Fruit fly (Drosophila melanogaster): ENCODE measurements around the gene WRNexo.

WRNexo gene

DNA sequence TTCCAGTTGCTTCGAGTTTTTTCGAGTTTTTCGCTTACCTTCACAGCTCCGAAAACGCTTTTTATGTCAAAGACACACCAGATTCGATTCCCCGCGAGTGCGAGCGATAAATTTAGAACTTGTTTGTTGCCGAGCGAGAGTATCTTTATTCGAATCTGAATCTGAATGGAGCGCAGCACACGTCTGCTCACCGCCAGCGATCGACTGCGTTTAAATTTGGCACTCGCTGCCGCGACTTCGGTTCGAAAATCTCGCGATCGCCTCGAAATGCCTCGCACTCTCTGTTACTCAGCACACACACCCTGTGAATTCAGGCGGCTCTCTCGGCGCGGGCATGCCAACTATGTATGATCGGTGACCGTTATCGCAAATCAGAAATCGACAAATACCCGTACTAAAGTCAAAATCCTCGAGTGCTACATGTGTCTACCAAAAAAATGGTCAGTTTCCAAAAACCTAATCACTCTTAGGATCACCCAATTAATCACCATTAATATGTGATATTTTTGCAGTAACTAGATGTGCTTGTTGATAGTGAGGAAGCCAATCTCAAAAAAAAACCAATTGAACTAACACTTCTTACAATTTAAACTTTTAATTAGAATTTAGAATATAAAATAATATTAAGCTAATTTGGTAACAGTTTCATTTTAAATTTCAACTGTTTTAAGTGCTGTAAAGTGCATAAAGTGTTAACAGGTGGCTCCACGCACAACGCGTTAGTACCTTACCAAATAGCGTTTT, 33.2 kb upstream of the WRNexo start, which contains the start of gene Vha100-2 (continued):
- TF ChIP-seq Eip78C (GFP tag): no peak
- no peak for TF ChIP-seq net (GFP tag; optimal IDR thresholded peaks at IDR 0.05)
- peak; percentile 70 for TF ChIP-seq svp (GFP tag)
- peak; percentile 34 for TF ChIP-seq vri (GFP tag; optimal IDR thresholded peaks at IDR 0.05)
- peak; percentile 59; the same call in 2 of the 3 replicates for TF ChIP-seq CG6163 (GFP tag; IDR thresholded peaks at IDR 0.05)
- TF ChIP-seq CG7368 (GFP tag; optimal IDR thresholded peaks at IDR 0.05): peak; percentile 27
- peak; percentile 32 for TF ChIP-seq CG16779 (tag; optimal IDR thresholded peaks at IDR 0.05)
- no peak for TF ChIP-seq cyc (GFP tag; optimal IDR thresholded peaks at IDR 0.05)
- TF ChIP-seq CG32006 (GFP tag; optimal IDR thresholded peaks at IDR 0.05): peak; percentile 30
- TF ChIP-seq lz (GFP tag; optimal IDR thresholded peaks at IDR 0.05): peak; percentile 18
- no peak for TF ChIP-seq CG10631 (GFP tag; optimal IDR thresholded peaks at IDR 0.05)
- TF ChIP-seq Met (GFP tag; optimal IDR thresholded peaks at IDR 0.05): peak; percentile 42
- no peak for TF ChIP-seq dac (GFP tag; optimal IDR thresholded peaks at IDR 0.05)
- TF ChIP-seq CG3032 (tag; optimal IDR thresholded peaks at IDR 0.05): no peak
- TF ChIP-seq CG6808 (GFP tag; optimal IDR thresholded peaks at IDR 0.05): peak; percentile 27
- TF ChIP-seq Hr39 (GFP tag; optimal IDR thresholded peaks at IDR 0.05): no peak
- peak; percentile 27 for TF ChIP-seq Lpt (GFP tag; optimal IDR thresholded peaks at IDR 0.05)
- TF ChIP-seq CG6792 (GFP tag; optimal IDR thresholded peaks at IDR 0.05): no peak
- no peak for TF ChIP-seq CG10669 (GFP tag; optimal IDR thresholded peaks at IDR 0.05)
- TF ChIP-seq CG34406 (GFP tag; optimal IDR thresholded peaks at IDR 0.05): peak; percentile 29
- TF ChIP-seq Sox102F (GFP tag; optimal IDR thresholded peaks at IDR 0.05): peak; percentile 61
- TF ChIP-seq CG4318 (GFP tag; optimal IDR thresholded peaks at IDR 0.05): no peak
- no peak for TF ChIP-seq fkh (GFP tag; optimal IDR thresholded peaks at IDR 0.05)
- TF ChIP-seq Smox (GFP tag; optimal IDR thresholded peaks at IDR 0.05): no peak
- TF ChIP-seq CG8632 (GFP tag; optimal IDR thresholded peaks at IDR 0.05): peak; percentile 23
- TF ChIP-seq Ets96B (tag; optimal IDR thresholded peaks at IDR 0.05): no peak
- no peak for TF ChIP-seq Ets21C (GFP tag; optimal IDR thresholded peaks at IDR 0.05)
- TF ChIP-seq achi (GFP tag; optimal IDR thresholded peaks at IDR 0.05): no peak
- TF ChIP-seq salr (GFP tag; optimal IDR thresholded peaks at IDR 0.05): no peak
- peak; percentile 53 for TF ChIP-seq CG3919 (GFP tag; optimal IDR thresholded peaks at IDR 0.05)
- TF ChIP-seq CG9139 (GFP tag; optimal IDR thresholded peaks at IDR 0.05): no peak

DNA sequence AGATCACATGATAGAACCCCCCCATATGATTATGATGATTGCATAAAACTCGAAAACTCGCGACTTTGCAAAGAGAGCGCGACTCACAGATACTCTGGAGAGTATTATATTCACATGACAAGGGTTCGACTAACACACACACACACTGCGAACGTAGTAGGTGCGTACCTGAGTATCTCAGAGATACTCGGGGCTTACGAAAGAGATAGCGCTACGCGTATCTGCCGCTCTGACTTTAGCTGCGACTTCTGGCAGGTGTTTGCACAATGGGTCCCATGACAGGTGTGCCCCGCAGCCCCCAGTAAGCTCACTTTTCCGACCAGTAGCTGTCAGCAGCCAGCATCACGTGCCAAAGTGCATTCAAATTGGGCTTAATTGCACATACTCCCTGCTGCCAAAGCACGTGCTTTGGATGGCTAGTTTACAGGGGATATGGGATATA, 32.5 kb upstream of the WRNexo start:
- no peak for TF ChIP-seq fd59A (GFP tag; optimal IDR thresholded peaks at IDR 0.05)
- peak in 1 of 2 experiments; percentile 22 for TF ChIP-seq ss (GFP tag; optimal IDR thresholded peaks at IDR 0.05)
- TF ChIP-seq dac (GFP tag; optimal IDR thresholded peaks at IDR 0.05): no peak
- TF ChIP-seq achi (GFP tag; optimal IDR thresholded peaks at IDR 0.05): peak; percentile 47
- TF ChIP-seq CG1621 (tag; optimal IDR thresholded peaks at IDR 0.05): no peak
- TF ChIP-seq Eip78C (GFP tag): peak; percentile 67
- TF ChIP-seq fkh (GFP tag; optimal IDR thresholded peaks at IDR 0.05): peak; percentile 76
- TF ChIP-seq vri (GFP tag; optimal IDR thresholded peaks at IDR 0.05): peak; percentile 51
- TF ChIP-seq CG6854 (GFP tag; optimal IDR thresholded peaks at IDR 0.05): peak; percentile 2
- TF ChIP-seq CG6808 (GFP tag; optimal IDR thresholded peaks at IDR 0.05): peak; percentile 3
- no peak for TF ChIP-seq dsx (GFP tag; optimal IDR thresholded peaks at IDR 0.05; ENCODE audit: poor library complexity, severe bottlenecking)

DNA sequence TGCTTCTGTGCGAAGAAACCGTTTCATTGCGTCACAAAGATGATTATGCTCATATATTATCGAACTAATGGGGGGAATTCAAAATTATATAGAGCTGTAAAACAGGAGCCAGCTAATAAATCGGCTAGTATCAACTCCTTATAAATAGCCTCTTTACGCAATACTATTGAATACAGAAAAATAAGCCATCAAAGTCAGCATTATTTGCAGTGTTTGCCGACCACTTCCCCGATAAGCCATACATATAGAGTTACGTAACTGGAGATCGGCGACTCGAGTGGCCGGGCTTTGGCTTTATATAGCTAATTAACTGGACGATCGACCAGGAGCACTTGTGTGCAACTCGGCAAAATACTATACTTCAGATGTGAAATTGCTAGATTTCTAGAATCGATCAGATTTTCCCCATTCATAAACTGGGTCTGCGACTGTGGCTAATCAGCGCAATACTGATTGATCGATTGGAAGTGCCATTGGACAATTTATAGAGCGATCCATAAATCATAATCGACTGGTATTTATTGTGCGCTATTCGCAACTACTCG, 31.9 kb upstream of the WRNexo start:
- TF ChIP-seq CG3032 (tag; optimal IDR thresholded peaks at IDR 0.05) (peak; percentile 50), CG11902 (GFP tag; optimal IDR thresholded peaks at IDR 0.05) (no peak), CG6163 (GFP tag; IDR thresholded peaks at IDR 0.05) (peak; percentile 80), fd59A (GFP tag; optimal IDR thresholded peaks at IDR 0.05) (no peak), Ets21C (GFP tag; optimal IDR thresholded peaks at IDR 0.05) (no peak), acj6 (GFP tag; optimal IDR thresholded peaks at IDR 0.05) (no peak), CG11294 (GFP tag; IDR thresholded peaks at IDR 0.05) (peak; percentile 23; the same call in 1 of the 2 replicates)

Measured in whole organism, prepupa.